Fruit fly (Drosophila melanogaster): ENCODE measurements around the gene CG8132.

Gene CG8132

DNA sequence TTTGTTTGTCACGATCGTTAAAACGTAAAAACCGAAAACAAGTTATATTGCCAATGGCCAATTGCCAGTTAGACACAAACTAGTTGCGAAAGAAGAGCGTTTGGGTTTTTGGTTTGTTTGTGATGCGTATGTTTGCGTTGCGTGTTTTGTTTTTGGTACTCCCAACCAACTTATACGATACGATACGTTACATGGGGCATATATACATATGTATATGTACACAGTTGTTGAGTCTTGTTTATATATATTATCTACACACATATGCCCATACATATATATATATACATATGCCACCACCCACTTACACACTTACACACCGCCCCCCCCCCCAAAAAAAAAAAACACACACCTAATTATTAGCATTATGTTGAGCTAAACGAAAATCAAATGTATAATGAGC lies 47.0 kb downstream of the CG8132 start (continued):
- no peak for TF ChIP-seq Ets97D (GFP tag; optimal IDR thresholded peaks at IDR 0.05)
- TF ChIP-seq odd (GFP tag; optimal IDR thresholded peaks at IDR 0.05) = peak; percentile 15
- TF ChIP-seq sim (GFP tag; IDR thresholded peaks at IDR 0.05) = no peak
- no peak for TF ChIP-seq ash1 (GFP tag; optimal IDR thresholded peaks at IDR 0.05)
- TF ChIP-seq Nf-YC (tag; optimal IDR thresholded peaks at IDR 0.05) = peak; percentile 13
- TF ChIP-seq otp (GFP tag; IDR thresholded peaks at IDR 0.05) = no peak
- TF ChIP-seq CG15269 (tag; optimal IDR thresholded peaks at IDR 0.05) = no peak
- TF ChIP-seq CG8290 (GFP tag; optimal IDR thresholded peaks at IDR 0.05) = no peak
- peak in 1 of 2 experiments; percentile 10 for TF ChIP-seq CG8290 (tag; optimal IDR thresholded peaks at IDR 0.05)
- no peak for TF ChIP-seq sc (optimal IDR thresholded peaks at IDR 0.05)
- TF ChIP-seq sc (GFP tag; optimal IDR thresholded peaks at IDR 0.05) = no peak
- TF ChIP-seq CG17568 (GFP tag; optimal IDR thresholded peaks at IDR 0.05) = peak; percentile 49
- no peak for TF ChIP-seq CG12155 (GFP tag; optimal IDR thresholded peaks at IDR 0.05)
- TF ChIP-seq CG31388 (GFP tag; optimal IDR thresholded peaks at IDR 0.05) = no peak
- TF ChIP-seq CG11398 (GFP tag; optimal IDR thresholded peaks at IDR 0.05) = no peak
- no peak for TF ChIP-seq tgo (GFP tag; IDR thresholded peaks at IDR 0.05)
- no peak for TF ChIP-seq Sin3A (optimal IDR thresholded peaks at IDR 0.05)
- no peak for TF ChIP-seq Max (GFP tag; optimal IDR thresholded peaks at IDR 0.05)
- no peak for TF ChIP-seq CG4617 (GFP tag; optimal IDR thresholded peaks at IDR 0.05; ENCODE audit: borderline replicate concordance)
- TF ChIP-seq Drgx (GFP tag; IDR thresholded peaks at IDR 0.05) = no peak
- TF ChIP-seq CG12299 (tag; optimal IDR thresholded peaks at IDR 0.05) = peak; percentile 5
- TF ChIP-seq kni (GFP tag; optimal IDR thresholded peaks at IDR 0.05) = no peak
- no peak for TF ChIP-seq Usf (GFP tag; optimal IDR thresholded peaks at IDR 0.05)
- no peak for TF ChIP-seq CG13894 (tag; optimal IDR thresholded peaks at IDR 0.05)
- no peak for TF ChIP-seq CG3163 (GFP tag; optimal IDR thresholded peaks at IDR 0.05)
- TF ChIP-seq nerfin-1 (tag; optimal IDR thresholded peaks at IDR 0.05) = no peak
- TF ChIP-seq chif (GFP tag; optimal IDR thresholded peaks at IDR 0.05) = no peak
- no peak for TF ChIP-seq slp2 (GFP tag; optimal IDR thresholded peaks at IDR 0.05)
- TF ChIP-seq CG6765 (GFP tag; optimal IDR thresholded peaks at IDR 0.05) = peak; percentile 22
- TF ChIP-seq CG11093 (GFP tag; IDR thresholded peaks at IDR 0.05) = no peak
- peak; percentile 7 for TF ChIP-seq CG12659 (GFP tag; optimal IDR thresholded peaks at IDR 0.05)
- TF ChIP-seq CG10147 (GFP tag; optimal IDR thresholded peaks at IDR 0.05) = no peak
- TF ChIP-seq Hmr (GFP tag; optimal IDR thresholded peaks at IDR 0.05) = no peak
- no peak for TF ChIP-seq CG10979 (tag; optimal IDR thresholded peaks at IDR 0.05)
- peak; percentile 29 for TF ChIP-seq caup (GFP tag; optimal IDR thresholded peaks at IDR 0.05; ENCODE audit: severe bottlenecking)
- TF ChIP-seq Blimp-1 (GFP tag; optimal IDR thresholded peaks at IDR 0.05) = no peak
- no peak for TF ChIP-seq CG7928 (GFP tag; optimal IDR thresholded peaks at IDR 0.05)
- no peak for TF ChIP-seq D19A (tag; optimal IDR thresholded peaks at IDR 0.05)
- TF ChIP-seq sna (GFP tag; IDR thresholded peaks at IDR 0.05; ENCODE audit: partially characterized antibody) = no peak
- peak; percentile 21 for TF ChIP-seq CrebB (tag; optimal IDR thresholded peaks at IDR 0.05)
- TF ChIP-seq dmrt99B (tag; optimal IDR thresholded peaks at IDR 0.05) = peak; percentile 14
- no peak for TF ChIP-seq tll (GFP tag; optimal IDR thresholded peaks at IDR 0.05)
- no peak for TF ChIP-seq CG8944 (GFP tag; optimal IDR thresholded peaks at IDR 0.05)
- no peak for TF ChIP-seq tio (GFP tag; optimal IDR thresholded peaks at IDR 0.05)
- TF ChIP-seq CG2678 (tag; optimal IDR thresholded peaks at IDR 0.05) = peak; percentile 47
- peak; percentile 36; the same call in 1 of the 2 replicates for TF ChIP-seq Xrp1 (GFP tag; IDR thresholded peaks at IDR 0.05)
- TF ChIP-seq HHEX (GFP tag; optimal IDR thresholded peaks at IDR 0.05) = peak; percentile 52
- TF ChIP-seq CG1024 (GFP tag; IDR thresholded peaks at IDR 0.05) = no peak
- TF ChIP-seq CG9215 (GFP tag; IDR thresholded peaks at IDR 0.05) = no peak
- TF ChIP-seq CG1233 (GFP tag; optimal IDR thresholded peaks at IDR 0.05) = no peak
- peak; percentile 9 for TF ChIP-seq wek (GFP tag; optimal IDR thresholded peaks at IDR 0.05)
- no peak for TF ChIP-seq pb (GFP tag; optimal IDR thresholded peaks at IDR 0.05)
